Worm (Caenorhabditis elegans): ENCODE data around the gene cpr-1.

DNA sequence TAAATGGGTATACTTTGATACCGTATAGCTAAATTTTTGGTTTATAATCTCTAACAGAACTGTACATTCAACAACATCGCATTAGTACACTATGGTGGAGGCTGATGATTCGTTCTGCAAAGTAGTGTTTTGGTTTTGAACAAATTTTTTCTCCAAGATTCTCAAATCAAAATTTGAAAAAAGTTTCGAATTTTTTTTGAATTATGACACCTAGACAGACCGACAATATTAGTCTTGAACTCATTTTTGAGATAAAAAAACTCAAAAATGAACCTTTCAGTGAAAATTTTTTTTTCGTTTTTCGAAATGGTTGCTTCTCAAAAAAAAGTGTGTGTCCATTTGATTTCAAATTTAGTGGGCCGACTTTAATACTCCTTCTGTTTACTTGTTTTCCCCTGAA is 29.9 kb upstream of the cpr-1 start:
- TF ChIP-seq dao-5 (tag; optimal IDR thresholded peaks at IDR 0.05) (no peak), him-1 (tag; optimal IDR thresholded peaks at IDR 0.05) (no peak)

Data from whole organism, L4/young adult.